Fruit fly (Drosophila melanogaster) whole organism: ENCODE results near the gene Fit2.

Experiments used
- CG8478 ChIP-seq: fragments of >200 bp; optimal IDR thresholded peaks from 2 replicates; lab custom pipeline; 2018; ENCODE audit warnings: inconsistent platforms
- Dll ChIP-seq: fragments of >200 bp; optimal IDR thresholded peaks from 2 replicates; lab custom pipeline; 2017
- EcR ChIP-seq, 2 experiments: fragments of >200 bp; optimal IDR thresholded peaks; 2 replicates each; lab custom pipeline; 2017; ENCODE audit warnings: missing biosample characterization in 2 of 2, missing genetic modification characterization in 2 of 2, missing genetic modification reagents in 2 of 2
- pan ChIP-seq: fragments of >200 bp; optimal IDR thresholded peaks from 2 replicates; lab custom pipeline; 2017
- psq ChIP-seq: fragments of >200 bp; optimal IDR thresholded peaks from 2 replicates; lab custom pipeline; 2017
- usp ChIP-seq: fragments of >200 bp; optimal IDR thresholded peaks from 2 replicates; lab custom pipeline; 2017; ENCODE audit warnings: missing biosample characterization, missing genetic modification characterization, mixed read lengths

Gene Fit2

dm6 chr3L:16988526-16988925, 35.6 kb upstream of the Fit2 start:
- no peak for TF ChIP-seq usp

- TF ChIP-seq EcR (GFP tag; optimal IDR thresholded peaks at IDR 0.05; lab: Kevin White, UChicago) (no peak), Dll (lab: Kevin White, UChicago) (no peak), usp (no peak), pan (lab: Kevin White, UChicago) (no peak), CG8478 (lab: Kevin White, UChicago) (no peak)
These were observed 35.0 kb upstream of the Fit2 start for dm6 chr3L:16989169-16989568.

- TF ChIP-seq EcR (GFP tag; optimal IDR thresholded peaks at IDR 0.05; lab: Kevin White, UChicago), result no peak
- no peak for TF ChIP-seq psq
- TF ChIP-seq usp, result no peak
- no peak for TF ChIP-seq Dll (lab: Kevin White, UChicago)
- TF ChIP-seq CG8478 (lab: Kevin White, UChicago), result no peak
These were observed 29.3 kb upstream of the Fit2 start for dm6 chr3L:16994805-16995204.

- TF ChIP-seq EcR (GFP tag; optimal IDR thresholded peaks at IDR 0.05; lab: Kevin White, UChicago), result no peak
- TF ChIP-seq pan (lab: Kevin White, UChicago), result no peak
- TF ChIP-seq CG8478 (lab: Kevin White, UChicago), result no peak
- TF ChIP-seq psq, result no peak
- no peak for TF ChIP-seq usp
- no peak for TF ChIP-seq Dll (lab: Kevin White, UChicago)
These were observed 23.8 kb upstream of the Fit2 start for dm6 chr3L:17000289-17000688.

- TF ChIP-seq CG8478 (lab: Kevin White, UChicago), result no peak
- no peak for TF ChIP-seq Dll (lab: Kevin White, UChicago)
- no peak for TF ChIP-seq usp
- no peak for TF ChIP-seq EcR (GFP tag; optimal IDR thresholded peaks at IDR 0.05; lab: Kevin White, UChicago)
These were observed 23.1 kb upstream of the Fit2 start for dm6 chr3L:17001055-17001454.

- no peak for TF ChIP-seq pan (lab: Kevin White, UChicago)
- TF ChIP-seq psq, result no peak
- TF ChIP-seq usp, result no peak
- no peak for TF ChIP-seq Dll (lab: Kevin White, UChicago)
- TF ChIP-seq CG8478 (lab: Kevin White, UChicago), result no peak
- TF ChIP-seq EcR (GFP tag; optimal IDR thresholded peaks at IDR 0.05; lab: Kevin White, UChicago), result no peak
These were observed 21.8 kb upstream of the Fit2 start for dm6 chr3L:17002140-17002849.

dm6 chr3L:17003251-17004171, 20.6 kb upstream of the Fit2 start:
- no peak for TF ChIP-seq Dll (lab: Kevin White, UChicago)

- TF ChIP-seq usp, result no peak
- TF ChIP-seq EcR (GFP tag; optimal IDR thresholded peaks at IDR 0.05; lab: Kevin White, UChicago), result no peak
- no peak for TF ChIP-seq Dll (lab: Kevin White, UChicago)
- TF ChIP-seq CG8478 (lab: Kevin White, UChicago), result no peak
- TF ChIP-seq pan (lab: Kevin White, UChicago), result no peak
- TF ChIP-seq psq, result no peak
These were observed 19.8 kb upstream of the Fit2 start for dm6 chr3L:17004218-17004759.

dm6 chr3L:17004765-17005414, 19.2 kb upstream of the Fit2 start:
- TF ChIP-seq pan (lab: Kevin White, UChicago) (no peak), psq (no peak), Dll (lab: Kevin White, UChicago) (no peak), EcR (GFP tag; optimal IDR thresholded peaks at IDR 0.05; lab: Kevin White, UChicago) (no peak), usp (no peak), CG8478 (lab: Kevin White, UChicago) (no peak)

- no peak for TF ChIP-seq Dll (lab: Kevin White, UChicago)
- no peak for TF ChIP-seq CG8478 (lab: Kevin White, UChicago)
- TF ChIP-seq EcR (GFP tag; optimal IDR thresholded peaks at IDR 0.05; lab: Kevin White, UChicago), result no peak
- TF ChIP-seq usp, result no peak
- no peak for TF ChIP-seq psq
- TF ChIP-seq pan (lab: Kevin White, UChicago), result no peak
These were observed 18.7 kb upstream of the Fit2 start for dm6 chr3L:17005415-17005796.

- TF ChIP-seq CG8478 (lab: Kevin White, UChicago), result no peak
- no peak for TF ChIP-seq pan (lab: Kevin White, UChicago)
- no peak for TF ChIP-seq usp
- TF ChIP-seq EcR (GFP tag; optimal IDR thresholded peaks at IDR 0.05; lab: Kevin White, UChicago), result no peak
- no peak for TF ChIP-seq Dll (lab: Kevin White, UChicago)
- TF ChIP-seq psq, result no peak
These were observed 17.9 kb upstream of the Fit2 start for dm6 chr3L:17006250-17006693.

dm6 chr3L:17007041-17007471, 17.1 kb upstream of the Fit2 start:
- TF ChIP-seq CG8478 (lab: Kevin White, UChicago) (no peak), Dll (lab: Kevin White, UChicago) (no peak), pan (lab: Kevin White, UChicago) (no peak), psq (no peak), EcR (GFP tag; optimal IDR thresholded peaks at IDR 0.05; lab: Kevin White, UChicago) (no peak), usp (no peak)
